Worm (Caenorhabditis elegans): Measurements from ENCODE around the gene Y51B9A.8.

Y51B9A.8 gene

DNA sequence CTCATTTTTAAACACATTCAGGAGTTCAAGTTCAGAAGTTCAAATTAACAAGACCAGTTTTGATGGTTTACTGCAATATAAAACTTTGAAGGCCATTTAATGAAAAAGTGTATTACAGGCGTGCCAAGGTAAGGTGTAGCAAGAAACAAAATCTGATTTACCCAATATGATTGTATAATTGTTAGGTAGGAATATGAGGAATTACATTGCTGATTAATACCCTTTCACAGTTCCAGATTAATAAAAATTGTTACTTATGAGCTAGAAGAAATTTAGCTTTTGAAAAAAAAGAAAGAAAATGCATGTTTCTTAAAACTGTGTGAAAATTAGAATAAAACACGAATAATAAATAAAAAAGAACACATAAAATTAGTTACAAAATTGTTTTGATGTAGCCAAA lies 35.0 kb downstream of the Y51B9A.8 start, which contains the start of gene kin-15:
TSS of gene kin-15 (minus strand) at position 101 of the 400 bp plus-strand sequence.
- TF ChIP-seq ttx-3 (tag; optimal IDR thresholded peaks at IDR 0.05) (no peak), hlh-13 (GFP tag; optimal IDR thresholded peaks at IDR 0.05) (no peak), nfya-1 (tag; optimal IDR thresholded peaks at IDR 0.05) (no peak), tbx-2 (tag; optimal IDR thresholded peaks at IDR 0.05) (no peak), F13H6.1 (tag; optimal IDR thresholded peaks at IDR 0.05) (no peak), hlh-30 (tag; optimal IDR thresholded peaks at IDR 0.05; ENCODE audit: insufficient read depth) (no peak), pha-4 (tag; optimal IDR thresholded peaks at IDR 0.05) (no peak), nhr-11 (tag; optimal IDR thresholded peaks at IDR 0.05) (no peak), ahr-1 (tag; optimal IDR thresholded peaks at IDR 0.05) (no peak), nhr-232 (tag; optimal IDR thresholded peaks at IDR 0.05) (no peak), elt-2 (tag; optimal IDR thresholded peaks at IDR 0.05) (no peak), ceh-22 (tag; optimal IDR thresholded peaks at IDR 0.05) (no peak), unc-86 (tag; optimal IDR thresholded peaks at IDR 0.05) (no peak), hlh-8 (tag; optimal IDR thresholded peaks at IDR 0.05) (no peak)

DNA sequence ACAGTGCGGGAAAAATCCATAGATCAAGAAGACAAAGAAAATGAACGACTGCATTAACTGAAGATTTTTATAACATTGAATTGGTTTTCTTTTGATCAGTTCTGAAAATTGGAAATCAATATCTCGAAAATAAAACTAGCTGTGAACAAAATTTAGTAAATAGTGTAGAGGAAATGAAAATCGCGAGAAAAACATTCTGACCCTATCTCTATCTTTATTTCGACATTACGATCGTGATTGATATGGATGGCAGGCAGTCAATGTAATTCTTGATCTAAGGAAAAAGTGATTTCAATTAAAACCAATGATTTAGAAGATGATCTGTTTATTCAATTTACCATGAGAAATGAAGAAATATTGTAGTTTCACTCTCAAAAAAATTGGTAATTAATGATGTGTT lies 37.4 kb downstream of the Y51B9A.8 start, which contains the start of gene kin-16:
TSS of gene kin-16 (minus strand) at position 101 of the 400 bp plus-strand sequence.
- no peak for TF ChIP-seq rnt-1 (tag; optimal IDR thresholded peaks at IDR 0.05)
- TF ChIP-seq mec-3 (tag; optimal IDR thresholded peaks at IDR 0.05; ENCODE audit: borderline replicate concordance) = no peak
- TF ChIP-seq hlh-8 (tag; optimal IDR thresholded peaks at IDR 0.05) = no peak
- TF ChIP-seq K09A11.1 (tag; optimal IDR thresholded peaks at IDR 0.05; ENCODE audit: insufficient read depth) = no peak
- TF ChIP-seq unc-86 (tag; optimal IDR thresholded peaks at IDR 0.05) = no peak
- no peak for TF ChIP-seq F13H6.1 (tag; optimal IDR thresholded peaks at IDR 0.05)
- no peak for TF ChIP-seq ttx-3 (tag; optimal IDR thresholded peaks at IDR 0.05)
- TF ChIP-seq unc-3 (GFP tag; conservative IDR thresholded peaks at IDR 0.05) = no peak
- no peak for TF ChIP-seq unc-3 (tag; optimal IDR thresholded peaks at IDR 0.05)
- TF ChIP-seq Y22D7AL.16 (tag; optimal IDR thresholded peaks at IDR 0.05) = no peak
- no peak for TF ChIP-seq sdc-2 (tag; optimal IDR thresholded peaks at IDR 0.05)
- TF ChIP-seq pha-4 (tag; optimal IDR thresholded peaks at IDR 0.05) = no peak
- TF ChIP-seq nfya-1 (tag; optimal IDR thresholded peaks at IDR 0.05) = no peak
- no peak for TF ChIP-seq nhr-11 (tag; optimal IDR thresholded peaks at IDR 0.05)
- TF ChIP-seq ceh-2 (tag; optimal IDR thresholded peaks at IDR 0.05) = no peak

DNA sequence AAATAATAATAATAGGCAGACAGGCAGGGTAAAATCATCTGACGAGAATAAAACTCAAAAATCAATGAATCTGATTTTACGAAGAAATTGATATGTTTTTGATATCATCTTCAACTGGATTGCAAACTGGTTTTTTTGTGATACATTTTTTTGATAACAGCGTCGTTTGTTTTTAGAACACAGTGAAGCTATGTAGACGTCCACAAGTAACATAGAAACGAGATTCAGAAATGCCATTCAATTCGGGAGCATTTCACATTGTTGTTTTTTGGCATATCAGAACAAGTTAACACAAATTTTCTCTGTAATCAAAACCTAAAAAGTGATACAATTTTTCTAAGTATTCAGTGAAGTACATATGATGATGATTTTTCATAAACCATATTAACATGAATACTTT lies 39.6 kb downstream of the Y51B9A.8 start, which contains the start of gene chil-13:
TSS of gene chil-13 (minus strand) at position 101 of the 400 bp plus-strand sequence.
- TF ChIP-seq nhr-11 (tag; optimal IDR thresholded peaks at IDR 0.05) (no peak), hlh-30 (tag; optimal IDR thresholded peaks at IDR 0.05; ENCODE audit: insufficient read depth) (no peak), fkh-10 (GFP tag; optimal IDR thresholded peaks at IDR 0.05) (no peak), gmeb-2 (tag; optimal IDR thresholded peaks at IDR 0.05) (no peak), lim-6 (tag; optimal IDR thresholded peaks at IDR 0.05) (no peak), ahr-1 (tag; optimal IDR thresholded peaks at IDR 0.05) (no peak), ref-2 (tag; optimal IDR thresholded peaks at IDR 0.05) (no peak), lin-11 (tag; optimal IDR thresholded peaks at IDR 0.05) (no peak), ceh-24 (tag; optimal IDR thresholded peaks at IDR 0.05) (no peak), ceh-48 (tag; optimal IDR thresholded peaks at IDR 0.05) (no peak), elt-2 (tag; optimal IDR thresholded peaks at IDR 0.05) (no peak), zip-5 (tag; optimal IDR thresholded peaks at IDR 0.05) (no peak)

DNA sequence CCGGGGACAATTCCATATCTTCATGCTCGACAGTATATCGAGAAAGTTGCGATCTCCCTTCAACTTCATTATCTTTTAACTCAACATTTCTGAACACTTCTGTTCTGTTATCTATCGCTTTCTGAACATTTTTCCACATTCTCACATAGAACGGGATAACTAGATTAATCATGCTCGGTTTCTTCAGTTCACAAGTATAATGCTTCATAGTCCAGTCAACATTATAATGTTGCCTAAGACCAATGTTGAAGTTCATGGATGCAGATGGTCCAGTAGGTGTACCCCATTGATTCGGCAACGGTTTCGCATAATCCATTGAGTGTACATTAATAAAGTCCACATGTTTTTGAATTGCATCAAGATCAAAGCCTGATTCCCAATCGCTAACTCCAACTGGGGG lies 40.2 kb downstream of the Y51B9A.8 start:
- TF ChIP-seq unc-3 (GFP tag; conservative IDR thresholded peaks at IDR 0.05) = no peak
- no peak for TF ChIP-seq unc-3 (tag; optimal IDR thresholded peaks at IDR 0.05)
- TF ChIP-seq ceh-9 (tag; optimal IDR thresholded peaks at IDR 0.05) = no peak
- no peak for TF ChIP-seq lim-6 (tag; optimal IDR thresholded peaks at IDR 0.05)
- TF ChIP-seq gmeb-2 (tag; optimal IDR thresholded peaks at IDR 0.05) = no peak
- TF ChIP-seq nhr-232 (tag; optimal IDR thresholded peaks at IDR 0.05) = no peak
- no peak for TF ChIP-seq C08G9.2 (tag; optimal IDR thresholded peaks at IDR 0.05)

DNA sequence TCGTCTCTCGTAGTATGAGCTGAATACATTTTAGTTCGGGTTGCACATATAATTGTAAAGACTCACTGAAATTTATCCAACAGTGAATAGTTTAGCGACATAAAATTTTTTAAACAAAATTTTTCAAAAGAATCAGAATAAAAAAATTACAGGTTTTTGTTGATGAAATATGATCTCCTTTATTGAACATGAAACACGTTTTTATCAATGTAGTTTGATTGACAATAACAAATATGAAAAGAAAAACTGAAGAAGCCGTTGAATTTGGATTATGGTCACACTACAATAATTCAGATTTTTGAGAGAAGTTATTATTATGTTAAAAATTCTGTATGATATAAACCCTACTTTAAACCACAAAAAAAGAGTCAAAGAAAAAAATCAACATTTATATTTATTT lies 41.4 kb downstream of the Y51B9A.8 start, which contains the start of gene chil-17:
TSS of gene chil-17 (minus strand) at position 101 of the 400 bp plus-strand sequence.
- no peak for TF ChIP-seq gmeb-2 (tag; optimal IDR thresholded peaks at IDR 0.05)
- TF ChIP-seq pha-4 (tag; optimal IDR thresholded peaks at IDR 0.05) = no peak
- no peak for TF ChIP-seq C38D4.7 (GFP tag; optimal IDR thresholded peaks at IDR 0.05)
- TF ChIP-seq ceh-31 (tag; optimal IDR thresholded peaks at IDR 0.05) = no peak
- no peak for TF ChIP-seq ceh-19 (GFP tag; optimal IDR thresholded peaks at IDR 0.05)
- no peak for TF ChIP-seq C08G9.2 (tag; optimal IDR thresholded peaks at IDR 0.05)

All from whole organism, late embryonic.